Worm (Caenorhabditis elegans) whole organism, early embryonic: ENCODE results near the gene mrpl-36.

Experiments
- aly-1 ChIP-seq: sonication (generic microtip); optimal IDR thresholded peaks from 2 replicates; lab custom pipeline; 2016; ENCODE audit warnings: missing genetic modification characterization, missing compliant biosample characterization
- ama-1 ChIP-seq: fragments of 150-350 bp; optimal IDR thresholded peaks from 2 replicates; lab custom pipeline; 2014
- pes-1 ChIP-seq: fragments of 200-800 bp; sonication (Bioruptor generic); IDR thresholded peaks from 2 replicates; pipeline ENCODE4 v1.3.6; 2022; ENCODE audit warnings: missing genetic modification reagents, missing genetic modification characterization, missing compliant biosample characterization

ce11 chrIII:9859133-9859775, 11.3 kb upstream of the mrpl-36 start, which contains the start of gene gpdh-2:
- TF ChIP-seq pes-1 (GFP tag; lab: Robert Waterston, UW) (no peak), ama-1 (lab: Kevin White, UChicago) (no peak), aly-1 (tag; lab: Kevin White, UChicago) (no peak)
